Fruit fly (Drosophila melanogaster) whole organism, embryonic: ENCODE results near the gene Ac76E.
A peak's percentile ranks its signal among the peaks of the same experiment; 100 is the strongest.

Experiments
- BEAF-32 ChIP-seq: fragments of 200-800 bp; sonication (Bioruptor generic); optimal IDR thresholded peaks from 3 replicates; lab custom pipeline; 2017; ENCODE audit warnings: missing biosample characterization, missing genetic modification characterization, mild to moderate bottlenecking, moderate library complexity, missing genetic modification reagents
- Bgb ChIP-seq: fragments of 200-800 bp; sonication (Bioruptor generic); IDR thresholded peaks from 2 replicates; pipeline ENCODE4 v1.3.6; 2022; ENCODE audit warnings: missing biosample characterization, missing genetic modification characterization; ENCODE audit not compliant: partially characterized antibody
- CG10147 ChIP-seq: fragments of 200-800 bp; sonication (Bioruptor generic); optimal IDR thresholded peaks from 2 replicates; lab custom pipeline; 2019; ENCODE audit warnings: missing biosample characterization, mild to moderate bottlenecking, missing genetic modification characterization, moderate library complexity
- CG1024 ChIP-seq: fragments of 200-800 bp; sonication (Bioruptor generic); IDR thresholded peaks from 2 replicates; pipeline ENCODE4 v1.3.6; 2022; ENCODE audit warnings: missing biosample characterization, missing genetic modification characterization
- CG11093 ChIP-seq: fragments of 200-800 bp; sonication (Bioruptor generic); IDR thresholded peaks from 3 replicates; pipeline ENCODE4 v1.3.6; 2022; ENCODE audit warnings: missing biosample characterization, missing genetic modification characterization
- CG14667 ChIP-seq: fragments of 200-800 bp; sonication (Bioruptor generic); IDR thresholded peaks from 2 replicates; pipeline ENCODE4 v1.3.6; 2022; ENCODE audit warnings: missing biosample characterization, missing genetic modification characterization
- CG1602 ChIP-seq: fragments of 200-800 bp; sonication (Bioruptor generic); optimal IDR thresholded peaks from 3 replicates; lab custom pipeline; 2016; ENCODE audit warnings: missing biosample characterization, missing genetic modification characterization
- CG17359 ChIP-seq: fragments of 200-800 bp; sonication (Bioruptor generic); optimal IDR thresholded peaks from 3 replicates; lab custom pipeline; 2018; ENCODE audit warnings: missing biosample characterization, mild to moderate bottlenecking, missing genetic modification characterization, moderate library complexity
- CG18476 ChIP-seq: fragments of 200-800 bp; sonication (Bioruptor generic); optimal IDR thresholded peaks from 2 replicates; lab custom pipeline; 2016; ENCODE audit warnings: missing biosample characterization, mild to moderate bottlenecking, missing genetic modification characterization
- CG18599 ChIP-seq: fragments of 200-800 bp; sonication (Bioruptor generic); optimal IDR thresholded peaks from 3 replicates; lab custom pipeline; 2017; ENCODE audit warnings: missing biosample characterization, missing genetic modification characterization, mild to moderate bottlenecking, moderate library complexity, missing genetic modification reagents
- CG2199 ChIP-seq: fragments of 200-800 bp; sonication (Bioruptor generic); IDR thresholded peaks from 3 replicates; pipeline ENCODE4 v1.3.6; 2022; ENCODE audit warnings: missing biosample characterization, missing genetic modification characterization
- CG2678 ChIP-seq: fragments of 200-800 bp; sonication (Bioruptor generic); optimal IDR thresholded peaks from 3 replicates; lab custom pipeline; 2019; ENCODE audit warnings: missing biosample characterization, mild to moderate bottlenecking, missing genetic modification characterization, moderate library complexity
- CG8359 ChIP-seq: fragments of 200-800 bp; sonication (Bioruptor generic); optimal IDR thresholded peaks from 2 replicates; lab custom pipeline; 2017; ENCODE audit warnings: missing biosample characterization, mild to moderate bottlenecking, missing genetic modification characterization, borderline replicate concordance
- CG9609 ChIP-seq: fragments of 200-800 bp; sonication (Bioruptor generic); optimal IDR thresholded peaks from 3 replicates; lab custom pipeline; 2016; ENCODE audit warnings: missing biosample characterization, missing genetic modification characterization
- Dref ChIP-seq: fragments of 200-800 bp; sonication (Bioruptor generic); IDR thresholded peaks from 2 replicates; pipeline ENCODE4 v1.3.6; 2022; ENCODE audit warnings: missing biosample characterization, missing genetic modification characterization
- Fer1 ChIP-seq: fragments of 200-800 bp; sonication (Bioruptor generic); optimal IDR thresholded peaks from 2 replicates; lab custom pipeline; 2017; ENCODE audit warnings: missing biosample characterization, mild to moderate bottlenecking, missing genetic modification characterization
- Hand ChIP-seq: fragments of 200-800 bp; sonication (Bioruptor generic); optimal IDR thresholded peaks from 2 replicates; lab custom pipeline; 2017; ENCODE audit warnings: mild to moderate bottlenecking, missing biosample characterization, missing genetic modification reagents, missing genetic modification characterization
- Jarid2 ChIP-seq: fragments of 200-800 bp; sonication (Bioruptor generic); optimal IDR thresholded peaks from 3 replicates; lab custom pipeline; 2017; ENCODE audit warnings: mild to moderate bottlenecking, missing biosample characterization, missing genetic modification reagents, missing genetic modification characterization
- Kr ChIP-seq: fragments of 200-800 bp; sonication (Bioruptor generic); optimal IDR thresholded peaks from 2 replicates; lab custom pipeline; 2017; ENCODE audit warnings: missing biosample characterization, mild to moderate bottlenecking, missing genetic modification characterization
- Lhr ChIP-seq: fragments of 200-800 bp; sonication (Bioruptor generic); optimal IDR thresholded peaks from 3 replicates; lab custom pipeline; 2017; ENCODE audit warnings: mild to moderate bottlenecking, missing biosample characterization, missing genetic modification reagents, missing genetic modification characterization
- Lim3 ChIP-seq: fragments of 200-800 bp; sonication (Bioruptor generic); IDR thresholded peaks from 2 replicates; pipeline ENCODE4 v1.3.6; 2022; ENCODE audit warnings: missing biosample characterization, missing genetic modification characterization
- Lpt ChIP-seq: fragments of >200 bp; optimal IDR thresholded peaks from 2 replicates; lab custom pipeline; 2018; ENCODE audit warnings: missing biosample characterization, missing genetic modification characterization
- Med ChIP-seq: fragments of 200-800 bp; sonication (Bioruptor generic); peaks from one replicate; lab custom pipeline; 2016; ENCODE audit warnings: missing biosample characterization, missing genetic modification characterization, mild to moderate bottlenecking, inconsistent platforms, moderate library complexity
- NfI ChIP-seq: fragments of 200-800 bp; sonication (Bioruptor generic); optimal IDR thresholded peaks from 3 replicates; lab custom pipeline; 2018; ENCODE audit warnings: missing biosample characterization, mild to moderate bottlenecking, missing genetic modification characterization, moderate library complexity
- TFAM ChIP-seq: fragments of 200-800 bp; sonication (Bioruptor generic); optimal IDR thresholded peaks from 2 replicates; lab custom pipeline; 2017; ENCODE audit warnings: missing biosample characterization, missing genetic modification characterization, inconsistent platforms
- Vsx1 ChIP-seq: fragments of 200-800 bp; sonication (Bioruptor generic); optimal IDR thresholded peaks from 2 replicates; lab custom pipeline; 2017; ENCODE audit warnings: missing biosample characterization, mild to moderate bottlenecking, missing genetic modification characterization, missing genetic modification reagents
- ab ChIP-seq: fragments of 200-800 bp; sonication (Bioruptor generic); optimal IDR thresholded peaks from 2 replicates; lab custom pipeline; 2016; ENCODE audit warnings: missing biosample characterization, missing genetic modification characterization
- abd-A ChIP-seq: fragments of 200-800 bp; sonication (Bioruptor generic); optimal IDR thresholded peaks from 3 replicates; lab custom pipeline; 2019; ENCODE audit warnings: missing biosample characterization, mild to moderate bottlenecking, missing genetic modification characterization, moderate library complexity
- ara ChIP-seq: fragments of 200-800 bp; sonication (Bioruptor generic); IDR thresholded peaks from 2 replicates; pipeline ENCODE4 v1.3.6; 2022; ENCODE audit warnings: missing biosample characterization, missing genetic modification characterization
- az2 ChIP-seq: fragments of 200-800 bp; sonication (Bioruptor generic); optimal IDR thresholded peaks from 3 replicates; lab custom pipeline; 2016; ENCODE audit warnings: missing biosample characterization, missing genetic modification characterization
- crol ChIP-seq: fragments of 200-800 bp; sonication (Bioruptor generic); IDR thresholded peaks from 2 replicates; pipeline ENCODE4 v1.3.6; 2022; ENCODE audit warnings: missing biosample characterization, missing genetic modification characterization
- en ChIP-seq: fragments of 200-800 bp; sonication (Bioruptor generic); optimal IDR thresholded peaks from 2 replicates; lab custom pipeline; 2016; ENCODE audit warnings: missing biosample characterization, missing genetic modification characterization
- eve ChIP-seq, 2 experiments: fragments of >200 bp; optimal IDR thresholded peaks; 2 replicates each; lab custom pipeline; 2017; ENCODE audit warnings: missing biosample characterization in 2 of 2, missing genetic modification characterization in 2 of 2
- exex ChIP-seq: fragments of 200-800 bp; sonication (Bioruptor generic); optimal IDR thresholded peaks from 4 replicates; lab custom pipeline; 2018; ENCODE audit warnings: missing biosample characterization, mild to moderate bottlenecking, missing genetic modification characterization, moderate library complexity
- eyg ChIP-seq: fragments of 200-800 bp; sonication (Bioruptor generic); optimal IDR thresholded peaks from 3 replicates; lab custom pipeline; 2016; ENCODE audit warnings: missing biosample characterization, missing genetic modification characterization
- gem ChIP-seq: fragments of 200-800 bp; sonication (Bioruptor generic); optimal IDR thresholded peaks from 2 replicates; lab custom pipeline; 2019; ENCODE audit warnings: missing biosample characterization, mild to moderate bottlenecking, missing genetic modification characterization, moderate library complexity
- gsb-n ChIP-seq: fragments of 200-800 bp; sonication (Bioruptor generic); optimal IDR thresholded peaks from 3 replicates; lab custom pipeline; 2018; ENCODE audit warnings: missing biosample characterization, mild to moderate bottlenecking, missing genetic modification characterization
- hbn ChIP-seq: fragments of 200-800 bp; sonication (Bioruptor generic); IDR thresholded peaks from 2 replicates; pipeline ENCODE4 v1.3.6; 2022; ENCODE audit warnings: missing biosample characterization, missing genetic modification characterization; ENCODE audit not compliant: partially characterized antibody
- jigr1 ChIP-seq: fragments of 200-800 bp; sonication (Bioruptor generic); IDR thresholded peaks from 3 replicates; pipeline ENCODE4 v1.3.6; 2022; ENCODE audit warnings: missing biosample characterization, missing genetic modification characterization
- klu ChIP-seq: fragments of 200-800 bp; sonication (Bioruptor generic); IDR thresholded peaks from 2 replicates; pipeline ENCODE4 v1.3.6; 2022; ENCODE audit warnings: missing biosample characterization, missing genetic modification characterization
- lilli ChIP-seq: fragments of 200-800 bp; sonication (Bioruptor generic); optimal IDR thresholded peaks from 3 replicates; lab custom pipeline; 2016; ENCODE audit warnings: missing biosample characterization, missing genetic modification characterization
- maf-S ChIP-seq: fragments of 200-800 bp; sonication (Bioruptor generic); optimal IDR thresholded peaks from 2 replicates; lab custom pipeline; 2016; ENCODE audit warnings: missing biosample characterization, missing genetic modification characterization
- pnt ChIP-seq: fragments of 200-800 bp; sonication (Bioruptor generic); optimal IDR thresholded peaks from 3 replicates; lab custom pipeline; 2016; ENCODE audit warnings: missing biosample characterization, missing genetic modification characterization
- pros ChIP-seq: fragments of 200-800 bp; sonication (Bioruptor generic); optimal IDR thresholded peaks from 3 replicates; lab custom pipeline; 2019; ENCODE audit warnings: missing biosample characterization, mild to moderate bottlenecking, missing genetic modification characterization, moderate library complexity
- ranshi ChIP-seq: fragments of 200-800 bp; sonication (Bioruptor generic); IDR thresholded peaks from 2 replicates; pipeline ENCODE4 v1.3.6; 2022; ENCODE audit warnings: missing biosample characterization, missing genetic modification characterization
- scrt ChIP-seq: fragments of 200-800 bp; sonication (Bioruptor generic); optimal IDR thresholded peaks from 2 replicates; lab custom pipeline; 2018; ENCODE audit warnings: missing biosample characterization, mild to moderate bottlenecking, missing genetic modification characterization, moderate library complexity
- sens ChIP-seq: fragments of 200-800 bp; sonication (Bioruptor generic); peaks from one replicate; lab custom pipeline; 2016; ENCODE audit warnings: missing biosample characterization, missing genetic modification characterization
- sr ChIP-seq: fragments of 200-800 bp; sonication (Bioruptor generic); IDR thresholded peaks from 3 replicates; pipeline ENCODE4 v1.3.6; 2022; ENCODE audit warnings: missing biosample characterization, missing genetic modification characterization
- tll ChIP-seq, 2 experiments: fragments of 200-800 bp in 1 of 2; fragments of >200 bp in 1 of 2; sonication (Bioruptor generic) in 1 of 2; optimal IDR thresholded peaks; 2 replicates each; lab custom pipeline; 2017 to 2019; ENCODE audit warnings: missing biosample characterization in 2 of 2, missing genetic modification characterization in 2 of 2, mild to moderate bottlenecking in 1 of 2, moderate library complexity in 1 of 2
- trem ChIP-seq: fragments of 200-800 bp; optimal IDR thresholded peaks from 3 replicates; lab custom pipeline; 2019; ENCODE audit warnings: missing biosample characterization, mild to moderate bottlenecking, missing genetic modification characterization, moderate library complexity

Ac76E gene

dm6 chr3L:19928435-19929011 is 10.6 kb upstream of the Ac76E start, which contains the start of the genes CG8004 and RhoGDI (continued):
- TF ChIP-seq CG18476 (GFP tag; lab: Kevin White, UChicago): peak; percentile 74
- peak; percentile 61 for TF ChIP-seq maf-S (GFP tag; lab: Kevin White, UChicago)
- TF ChIP-seq Kr (GFP tag; lab: Kevin White, UChicago): no peak
- 0 out of 2 replicates have a peak, but pooled peaks have one; percentile 26 for TF ChIP-seq hbn
- peak; percentile 59; the same call in 1 of the 2 replicates for TF ChIP-seq CG1024 (GFP tag; lab: Robert Waterston, UW)
- no peak for TF ChIP-seq CG2199 (GFP tag; lab: Robert Waterston, UW)
- no peak for TF ChIP-seq ara
- peak; percentile 10 for TF ChIP-seq CG8359 (GFP tag; lab: Kevin White, UChicago)
- TF ChIP-seq trem (tag; lab: Kevin White, UChicago): peak; percentile 90
- no peak for TF ChIP-seq eve (GFP tag; optimal IDR thresholded peaks at IDR 0.05; lab: Kevin White, UChicago)
- TF ChIP-seq CG14667 (GFP tag; lab: Robert Waterston, UW): 0 out of 2 replicates have a peak, but pooled peaks have one; percentile 14
- no peak for TF ChIP-seq Vsx1 (GFP tag; lab: Kevin White, UChicago)
- TF ChIP-seq jigr1: no peak
- no peak for TF ChIP-seq Dref (GFP tag; lab: Robert Waterston, UW)
- TF ChIP-seq tll (GFP tag; optimal IDR thresholded peaks at IDR 0.05; lab: Kevin White, UChicago): peak in 1 of 2 experiments; percentile 60
- peak; percentile 41 for TF ChIP-seq ab (GFP tag; lab: Kevin White, UChicago)
- TF ChIP-seq Lim3: no peak
- TF ChIP-seq Jarid2 (GFP tag; lab: Kevin White, UChicago): no peak
- TF ChIP-seq CG1602 (GFP tag; lab: Kevin White, UChicago): peak; percentile 63
- peak; percentile 63 for TF ChIP-seq az2 (GFP tag; lab: Kevin White, UChicago)
- no peak for TF ChIP-seq Lpt (GFP tag; lab: Kevin White, UChicago)
- peak; percentile 29 for TF ChIP-seq CG18599 (GFP tag; lab: Kevin White, UChicago)
- no peak for TF ChIP-seq klu (GFP tag; lab: Robert Waterston, UW)
- peak; percentile 23 for TF ChIP-seq eyg
- no peak for TF ChIP-seq sr (GFP tag; lab: Robert Waterston, UW)
- 0 out of 3 replicates have a peak, but pooled peaks have one; percentile 47 for TF ChIP-seq CG11093 (GFP tag; lab: Robert Waterston, UW)
- no peak for TF ChIP-seq Hand
- TF ChIP-seq CG9609: peak; percentile 60
- TF ChIP-seq CG10147 (GFP tag; lab: Kevin White, UChicago): peak; percentile 18
- TF ChIP-seq scrt: peak; percentile 4
- TF ChIP-seq gsb-n (tag; lab: Kevin White, UChicago): no peak
- peak; percentile 53 for TF ChIP-seq BEAF-32 (GFP tag; lab: Kevin White, UChicago)
- TF ChIP-seq CG17359 (tag; lab: Kevin White, UChicago): peak; percentile 65
- TF ChIP-seq Lhr (GFP tag; lab: Kevin White, UChicago): peak; percentile 68
- TF ChIP-seq crol (GFP tag; lab: Robert Waterston, UW): no peak
- peak; percentile 95 for TF ChIP-seq sens (GFP tag; lab: Kevin White, UChicago)
- no peak for TF ChIP-seq abd-A (tag; lab: Kevin White, UChicago)
- TF ChIP-seq Fer1: no peak
- TF ChIP-seq TFAM (GFP tag; lab: Kevin White, UChicago): no peak
- TF ChIP-seq lilli: peak; percentile 86
- peak; percentile 59 for TF ChIP-seq ranshi (GFP tag; lab: Robert Waterston, UW)
- peak; percentile 54 for TF ChIP-seq NfI (GFP tag; lab: Kevin White, UChicago)
- no peak for TF ChIP-seq pros (GFP tag; lab: Kevin White, UChicago)
- TF ChIP-seq pnt (GFP tag; lab: Kevin White, UChicago): peak; percentile 51
- TF ChIP-seq Bgb (GFP tag; lab: Robert Waterston, UW): no peak
- peak; percentile 96 for TF ChIP-seq Med (GFP tag; lab: Kevin White, UChicago)
- TF ChIP-seq en: no peak
- TF ChIP-seq CG2678 (tag; lab: Kevin White, UChicago): peak; percentile 64
- TF ChIP-seq gem (tag; lab: Kevin White, UChicago): peak; percentile 81
- TF ChIP-seq exex: no peak
